Fruit fly (Drosophila melanogaster) whole organism: Measurements from ENCODE around the gene Pcd.

Experiments
- CG8478 ChIP-seq: fragments of >200 bp; optimal IDR thresholded peaks from 2 replicates; lab custom pipeline; 2018; ENCODE audit warnings: inconsistent platforms
- Dll ChIP-seq: fragments of >200 bp; optimal IDR thresholded peaks from 2 replicates; lab custom pipeline; 2017
- EcR ChIP-seq, 2 experiments: fragments of >200 bp; optimal IDR thresholded peaks; 2 replicates each; lab custom pipeline; 2017; ENCODE audit warnings: missing biosample characterization in 2 of 2, missing genetic modification characterization in 2 of 2, missing genetic modification reagents in 2 of 2
- pan ChIP-seq: fragments of >200 bp; optimal IDR thresholded peaks from 2 replicates; lab custom pipeline; 2017
- psq ChIP-seq: fragments of >200 bp; optimal IDR thresholded peaks from 2 replicates; lab custom pipeline; 2017
- usp ChIP-seq: fragments of >200 bp; optimal IDR thresholded peaks from 2 replicates; lab custom pipeline; 2017; ENCODE audit warnings: missing biosample characterization, missing genetic modification characterization, mixed read lengths

The Pcd gene

dm6 chr3R:29717519-29717918, 5.4 kb upstream of the Pcd start:
- TF ChIP-seq EcR (GFP tag; optimal IDR thresholded peaks at IDR 0.05; lab: Kevin White, UChicago) (no peak), Dll (lab: Kevin White, UChicago) (no peak), psq (lab: Kevin White, UChicago) (no peak), usp (GFP tag; lab: Kevin White, UChicago) (no peak), pan (no peak), CG8478 (no peak)

- TF ChIP-seq pan = no peak
- TF ChIP-seq psq (lab: Kevin White, UChicago) = no peak
- TF ChIP-seq Dll (lab: Kevin White, UChicago) = no peak
- TF ChIP-seq EcR (GFP tag; optimal IDR thresholded peaks at IDR 0.05; lab: Kevin White, UChicago) = no peak
- TF ChIP-seq CG8478 = no peak
- TF ChIP-seq usp (GFP tag; lab: Kevin White, UChicago) = no peak
Observed at dm6 chr3R:29718363-29718762, 4.6 kb upstream of the Pcd start, which contains the start of gene CG15506. CG15506 (plus strand) TSS chr3R:29718663.

dm6 chr3R:29722238-29722637, 725 bp upstream of the Pcd start, which contains the start of gene CG34296:
CG34296 (plus strand) TSS chr3R:29722538.
- no peak for TF ChIP-seq EcR (GFP tag; optimal IDR thresholded peaks at IDR 0.05; lab: Kevin White, UChicago)
- no peak for TF ChIP-seq usp (GFP tag; lab: Kevin White, UChicago)
- no peak for TF ChIP-seq psq (lab: Kevin White, UChicago)
- no peak for TF ChIP-seq pan
- TF ChIP-seq Dll (lab: Kevin White, UChicago) = no peak
- no peak for TF ChIP-seq CG8478

- no peak for TF ChIP-seq Dll (lab: Kevin White, UChicago)
- TF ChIP-seq usp (GFP tag; lab: Kevin White, UChicago) = no peak
- TF ChIP-seq pan = no peak
- TF ChIP-seq EcR (GFP tag; optimal IDR thresholded peaks at IDR 0.05; lab: Kevin White, UChicago) = no peak
- TF ChIP-seq CG8478 = no peak
- no peak for TF ChIP-seq psq (lab: Kevin White, UChicago)
Observed at dm6 chr3R:29724745-29725144, 1.8 kb downstream of the Pcd start, which contains the start of the genes Naa40 and CG18731. Naa40 (minus strand) TSS chr3R:29724950. CG18731 (plus strand) TSS chr3R:29725027.

dm6 chr3R:29725577-29726240, 2.7 kb downstream of the Pcd start, which contains the start of gene Kul:
Kul (plus strand) TSS chr3R:29725830.
- TF ChIP-seq psq (lab: Kevin White, UChicago) = no peak
- TF ChIP-seq CG8478 = no peak
- no peak for TF ChIP-seq pan
- TF ChIP-seq EcR (GFP tag; optimal IDR thresholded peaks at IDR 0.05; lab: Kevin White, UChicago) = no peak
- no peak for TF ChIP-seq usp (GFP tag; lab: Kevin White, UChicago)
- no peak for TF ChIP-seq Dll (lab: Kevin White, UChicago)

dm6 chr3R:29726277-29726676, 3.3 kb downstream of the Pcd start:
- peak; percentile 52 for TF ChIP-seq Dll (lab: Kevin White, UChicago)
- TF ChIP-seq pan = no peak

- TF ChIP-seq pan (no peak), EcR (GFP tag; optimal IDR thresholded peaks at IDR 0.05; lab: Kevin White, UChicago) (no peak), psq (lab: Kevin White, UChicago) (no peak), Dll (lab: Kevin White, UChicago) (no peak), usp (GFP tag; lab: Kevin White, UChicago) (no peak), CG8478 (no peak)
Observed at dm6 chr3R:29736678-29737093, 13.7 kb downstream of the Pcd start, which contains the start of the genes CG7601 and CIA30. CG7601 (minus strand) TSS chr3R:29736745. CIA30 (plus strand) TSS chr3R:29736965.

- TF ChIP-seq Dll (lab: Kevin White, UChicago) (no peak), EcR (GFP tag; optimal IDR thresholded peaks at IDR 0.05; lab: Kevin White, UChicago) (no peak), CG8478 (no peak), pan (no peak), usp (GFP tag; lab: Kevin White, UChicago) (no peak), psq (lab: Kevin White, UChicago) (no peak)
Observed at dm6 chr3R:29737891-29738290, 14.9 kb downstream of the Pcd start, which contains the start of gene Gnpnat. Gnpnat (plus strand) TSS chr3R:29738275.

dm6 chr3R:29740078-29740477, 17.1 kb downstream of the Pcd start:
- TF ChIP-seq EcR (GFP tag; optimal IDR thresholded peaks at IDR 0.05; lab: Kevin White, UChicago) (no peak), Dll (lab: Kevin White, UChicago) (no peak), usp (GFP tag; lab: Kevin White, UChicago) (no peak), pan (no peak), CG8478 (no peak), psq (lab: Kevin White, UChicago) (no peak)

- no peak for TF ChIP-seq pan
Observed at dm6 chr3R:29745056-29745455, 22.1 kb downstream of the Pcd start, which contains the start of the genes Wdr24 and IntS11. Wdr24 (minus strand) TSS chr3R:29745092. IntS11 (plus strand) TSS chr3R:29745337.

dm6 chr3R:29748591-29749303, 25.8 kb downstream of the Pcd start, which contains the start of the genes ATPsyngamma and yata:
ATPsyngamma (minus strand) TSS chr3R:29749163.
yata (plus strand) TSS chr3R:29749219.
- TF ChIP-seq Dll (lab: Kevin White, UChicago) (no peak), pan (no peak), usp (GFP tag; lab: Kevin White, UChicago) (no peak), psq (lab: Kevin White, UChicago) (no peak), CG8478 (no peak), EcR (GFP tag; optimal IDR thresholded peaks at IDR 0.05; lab: Kevin White, UChicago) (no peak)
